Fruit fly (Drosophila melanogaster) whole organism, prepupa: ENCODE results near the gene Ptpmeg2.

Source experiments
- CG11762 ChIP-seq: fragments of 200-800 bp; sonication (Bioruptor generic); optimal IDR thresholded peaks from 3 replicates; lab custom pipeline; 2016; ENCODE audit warnings: missing biosample characterization, missing genetic modification characterization; ENCODE audit not compliant: insufficient read depth
- CG15336 ChIP-seq: fragments of 200-800 bp; sonication (Bioruptor generic); IDR thresholded peaks from 2 replicates; pipeline ENCODE4 v1.3.6; 2022; ENCODE audit warnings: missing biosample characterization, missing genetic modification characterization
- CG3032 ChIP-seq: fragments of 200-800 bp; optimal IDR thresholded peaks from 2 replicates; lab custom pipeline; 2019; ENCODE audit warnings: missing biosample characterization, mild to moderate bottlenecking, missing genetic modification characterization, moderate library complexity
- CG31627 ChIP-seq: fragments of 200-800 bp; sonication (Bioruptor generic); optimal IDR thresholded peaks from 3 replicates; lab custom pipeline; 2016; ENCODE audit warnings: missing biosample characterization, missing genetic modification characterization
- CG32006 ChIP-seq: fragments of 200-800 bp; sonication (Bioruptor generic); optimal IDR thresholded peaks from 3 replicates; lab custom pipeline; 2017; ENCODE audit warnings: missing biosample characterization, mild to moderate bottlenecking, missing genetic modification characterization
- CG34406 ChIP-seq: fragments of 200-800 bp; sonication (Bioruptor generic); optimal IDR thresholded peaks from 3 replicates; lab custom pipeline; 2016; ENCODE audit warnings: missing biosample characterization, missing genetic modification characterization
- CG6163 ChIP-seq: fragments of 200-800 bp; sonication (Bioruptor generic); IDR thresholded peaks from 3 replicates; pipeline ENCODE4 v1.3.6; 2022; ENCODE audit warnings: missing biosample characterization, missing genetic modification characterization
- CG8119 ChIP-seq: fragments of 200-800 bp; sonication (Bioruptor generic); IDR thresholded peaks from 3 replicates; pipeline ENCODE4 v1.3.6; 2022; ENCODE audit warnings: missing biosample characterization, missing genetic modification characterization
- CG8632 ChIP-seq: fragments of 200-800 bp; sonication (Bioruptor generic); optimal IDR thresholded peaks from 3 replicates; lab custom pipeline; 2016; ENCODE audit warnings: missing biosample characterization, missing genetic modification characterization
- CG9139 ChIP-seq: fragments of 200-800 bp; sonication (Bioruptor generic); optimal IDR thresholded peaks from 3 replicates; lab custom pipeline; 2017; ENCODE audit warnings: missing biosample characterization, mild to moderate bottlenecking, missing genetic modification characterization
- Eip75B ChIP-seq: fragments of 200-800 bp; sonication (Bioruptor generic); optimal IDR thresholded peaks from 3 replicates; lab custom pipeline; 2016; ENCODE audit warnings: missing biosample characterization, missing genetic modification characterization
- Eip78C ChIP-seq: fragments of 200-800 bp; sonication (Bioruptor generic); peaks from one replicate; lab custom pipeline; 2016; ENCODE audit warnings: missing biosample characterization, missing genetic modification characterization
- Eip93F ChIP-seq: fragments of 200-800 bp; sonication (Bioruptor generic); optimal IDR thresholded peaks from 2 replicates; lab custom pipeline; 2016; ENCODE audit warnings: missing biosample characterization, mild to moderate bottlenecking, missing genetic modification characterization
- Ets96B ChIP-seq: fragments of 200-800 bp; optimal IDR thresholded peaks from 2 replicates; lab custom pipeline; 2019; ENCODE audit warnings: missing biosample characterization, mild to moderate bottlenecking, missing genetic modification characterization, moderate library complexity
- Gug ChIP-seq: fragments of 200-800 bp; sonication (Bioruptor generic); IDR thresholded peaks from 2 replicates; pipeline ENCODE4 v1.3.6; 2022; ENCODE audit warnings: missing biosample characterization, missing genetic modification characterization
- Hr38 ChIP-seq: sonication (Bioruptor generic); optimal IDR thresholded peaks from 2 replicates; lab custom pipeline; 2016; ENCODE audit warnings: missing biosample characterization, missing genetic modification characterization
- Hr39 ChIP-seq: fragments of 200-800 bp; sonication (Bioruptor generic); optimal IDR thresholded peaks from 2 replicates; lab custom pipeline; 2016; ENCODE audit warnings: missing biosample characterization, missing genetic modification characterization
- Lpt ChIP-seq: fragments of 200-800 bp; sonication (Bioruptor generic); optimal IDR thresholded peaks from 3 replicates; lab custom pipeline; 2016; ENCODE audit warnings: missing biosample characterization, missing genetic modification characterization
- OdsH ChIP-seq: fragments of 200-800 bp; sonication (Bioruptor generic); optimal IDR thresholded peaks from 3 replicates; lab custom pipeline; 2016; ENCODE audit warnings: missing biosample characterization, missing genetic modification characterization
- Smox ChIP-seq: fragments of 200-800 bp; sonication (Bioruptor generic); optimal IDR thresholded peaks from 3 replicates; lab custom pipeline; 2016; ENCODE audit warnings: missing biosample characterization, missing genetic modification characterization
- Sox102F ChIP-seq: fragments of 200-800 bp; sonication (Bioruptor generic); optimal IDR thresholded peaks from 2 replicates; lab custom pipeline; 2016; ENCODE audit warnings: missing biosample characterization, mild to moderate bottlenecking, missing genetic modification characterization
- Sox14 ChIP-seq: fragments of 200-800 bp; sonication (Bioruptor generic); optimal IDR thresholded peaks from 3 replicates; lab custom pipeline; 2016; ENCODE audit warnings: missing biosample characterization, missing genetic modification characterization
- achi ChIP-seq: fragments of 200-800 bp; sonication (Bioruptor generic); optimal IDR thresholded peaks from 3 replicates; lab custom pipeline; 2016; ENCODE audit warnings: missing biosample characterization, missing genetic modification characterization
- acj6 ChIP-seq: fragments of 200-800 bp; sonication (Bioruptor generic); optimal IDR thresholded peaks from 3 replicates; lab custom pipeline; 2016; ENCODE audit warnings: missing biosample characterization, missing genetic modification characterization
- cyc ChIP-seq: fragments of 200-800 bp; sonication (Bioruptor generic); optimal IDR thresholded peaks from 3 replicates; lab custom pipeline; 2016; ENCODE audit warnings: missing biosample characterization, missing genetic modification characterization
- eg ChIP-seq: fragments of 200-800 bp; sonication (Bioruptor generic); IDR thresholded peaks from 3 replicates; pipeline ENCODE4 v1.3.6; 2022; ENCODE audit warnings: missing biosample characterization, missing genetic modification characterization
- esn ChIP-seq: fragments of 200-800 bp; sonication (Bioruptor generic); optimal IDR thresholded peaks from 2 replicates; lab custom pipeline; 2016; ENCODE audit warnings: missing biosample characterization, mild to moderate bottlenecking, missing genetic modification characterization, moderate library complexity
- fd59A ChIP-seq: fragments of 200-800 bp; sonication (Bioruptor generic); optimal IDR thresholded peaks from 2 replicates; lab custom pipeline; 2017; ENCODE audit warnings: missing biosample characterization, mild to moderate bottlenecking, missing genetic modification characterization, missing genetic modification reagents
- lz ChIP-seq: fragments of 200-800 bp; sonication (Bioruptor generic); optimal IDR thresholded peaks from 3 replicates; lab custom pipeline; 2016; ENCODE audit warnings: missing biosample characterization, missing genetic modification characterization
- pdm3 ChIP-seq: fragments of 200-800 bp; sonication (Bioruptor generic); optimal IDR thresholded peaks from 3 replicates; lab custom pipeline; 2016; ENCODE audit warnings: missing biosample characterization, missing genetic modification characterization
- salr ChIP-seq, 2 experiments: fragments of 200-800 bp; sonication (Bioruptor generic); optimal IDR thresholded peaks; 3 replicates each; lab custom pipeline; 2016 to 2018; ENCODE audit warnings: missing biosample characterization in 2 of 2, missing genetic modification characterization in 2 of 2, mild to moderate bottlenecking in 1 of 2
- ss ChIP-seq, 2 experiments: fragments of 200-800 bp; sonication (Bioruptor generic); optimal IDR thresholded peaks; 2 replicates in 1 of 2; 3 replicates in 1 of 2; lab custom pipeline; 2017 to 2018; ENCODE audit warnings: mild to moderate bottlenecking in 2 of 2, missing biosample characterization in 2 of 2, missing genetic modification characterization in 2 of 2, moderate library complexity in 1 of 2
- topi ChIP-seq: fragments of 200-800 bp; sonication (Bioruptor generic); optimal IDR thresholded peaks from 3 replicates; lab custom pipeline; 2016; ENCODE audit warnings: missing biosample characterization, missing genetic modification characterization
- vri ChIP-seq: fragments of 200-800 bp; sonication (Bioruptor generic); optimal IDR thresholded peaks from 3 replicates; lab custom pipeline; 2016; ENCODE audit warnings: missing biosample characterization, mild to moderate bottlenecking, missing genetic modification characterization

Gene Ptpmeg2

DNA sequence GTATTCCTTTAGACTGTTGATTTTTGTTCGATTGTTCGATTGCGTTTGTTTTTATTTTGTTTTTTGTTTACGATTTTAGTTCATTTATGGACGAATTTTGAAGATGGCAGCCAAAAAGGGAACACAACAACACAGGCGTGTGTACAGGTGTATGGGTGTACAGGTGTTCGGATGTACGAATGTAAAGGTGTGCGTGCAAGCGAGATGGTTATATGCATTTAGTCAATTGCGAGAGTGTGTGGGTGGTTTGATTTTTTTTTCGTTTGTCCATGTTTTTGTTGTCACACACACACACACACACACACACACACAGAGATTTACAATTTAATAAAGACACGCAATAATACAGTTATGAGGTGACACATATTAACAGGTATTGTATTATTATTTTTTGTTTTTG lies 16.0 kb upstream of the Ptpmeg2 start:
- TF ChIP-seq esn (GFP tag; lab: Kevin White, UChicago) (peak; percentile 10), salr (GFP tag; optimal IDR thresholded peaks at IDR 0.05; lab: Kevin White, UChicago) (no peak), Ets96B (tag; lab: Kevin White, UChicago) (peak; percentile 23), fd59A (GFP tag; lab: Kevin White, UChicago) (no peak), ss (GFP tag; optimal IDR thresholded peaks at IDR 0.05; lab: Kevin White, UChicago) (no peak), Eip78C (peak; percentile 40), Smox (GFP tag; lab: Kevin White, UChicago) (no peak), Lpt (no peak), CG3032 (peak; percentile 2)

DNA sequence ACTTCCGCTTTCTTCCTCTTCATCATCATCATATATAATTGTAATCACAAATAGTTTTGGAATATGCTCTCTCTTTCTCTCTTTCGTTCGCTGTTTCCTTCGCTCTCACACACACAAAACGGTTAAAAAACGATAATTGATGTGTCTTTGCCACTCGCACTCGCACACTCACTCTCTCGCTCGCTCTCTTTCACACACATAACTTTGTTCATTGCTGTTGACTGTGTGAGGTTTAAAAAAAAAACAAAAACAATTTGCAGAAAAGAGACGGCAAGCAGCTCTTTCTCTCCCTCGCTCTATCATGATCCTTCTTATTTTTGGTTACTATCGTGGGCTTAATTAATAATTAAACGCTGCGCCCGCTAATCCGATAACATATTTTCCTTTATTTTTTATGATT lies 7.5 kb upstream of the Ptpmeg2 start:
- no peak for TF ChIP-seq topi (GFP tag; lab: Kevin White, UChicago)
- TF ChIP-seq lz (GFP tag; lab: Kevin White, UChicago): no peak
- TF ChIP-seq Eip78C: peak; percentile 50

DNA sequence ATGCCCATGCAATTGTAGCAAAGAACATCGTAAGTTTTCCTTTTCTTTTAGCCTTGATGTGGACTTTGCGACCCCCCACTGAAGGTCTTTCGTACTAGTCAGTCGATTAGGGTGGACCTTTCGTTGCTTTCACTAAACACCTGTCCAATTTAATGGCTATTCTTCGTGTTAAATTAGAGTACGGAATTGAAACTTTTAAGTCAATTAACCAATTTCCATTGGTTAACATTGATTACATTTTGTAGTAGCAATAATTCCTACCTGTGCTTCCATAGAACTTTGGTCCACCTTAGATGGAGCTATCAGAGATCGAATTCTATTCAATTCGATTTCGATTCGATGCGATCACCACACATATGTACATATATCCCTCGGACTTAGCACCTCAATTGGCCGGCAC lies 5.5 kb upstream of the Ptpmeg2 start:
- peak; percentile 22 for TF ChIP-seq cyc
- no peak for TF ChIP-seq CG6163 (GFP tag; lab: Robert Waterston, UW)
- peak; percentile 53 for TF ChIP-seq Eip78C
- TF ChIP-seq vri (GFP tag; lab: Kevin White, UChicago): peak; percentile 38
- TF ChIP-seq CG9139: no peak
- TF ChIP-seq lz (GFP tag; lab: Kevin White, UChicago): peak; percentile 20
- peak; percentile 34 for TF ChIP-seq CG34406
- no peak for TF ChIP-seq Gug (GFP tag; lab: Robert Waterston, UW)
- TF ChIP-seq Smox (GFP tag; lab: Kevin White, UChicago): no peak
- peak; percentile 37 for TF ChIP-seq CG31627 (GFP tag; lab: Kevin White, UChicago)
- TF ChIP-seq Sox14 (GFP tag; lab: Kevin White, UChicago): peak; percentile 45
- TF ChIP-seq eg (GFP tag; lab: Robert Waterston, UW): no peak
- peak; percentile 46; the same call in 2 of the 3 replicates for TF ChIP-seq CG8119 (GFP tag; lab: Robert Waterston, UW)
- peak; percentile 20 for TF ChIP-seq achi (GFP tag; lab: Kevin White, UChicago)
- TF ChIP-seq CG15336 (GFP tag; lab: Robert Waterston, UW): peak; percentile 55
- TF ChIP-seq acj6: peak; percentile 4
- no peak for TF ChIP-seq CG11762 (GFP tag; lab: Kevin White, UChicago)
- peak; percentile 55 for TF ChIP-seq Hr39 (GFP tag; lab: Kevin White, UChicago)
- peak; percentile 21 for TF ChIP-seq Sox102F (GFP tag; lab: Kevin White, UChicago)
- TF ChIP-seq CG8632: peak; percentile 17
- TF ChIP-seq OdsH: peak; percentile 30
- TF ChIP-seq esn (GFP tag; lab: Kevin White, UChicago): peak; percentile 59
- TF ChIP-seq topi (GFP tag; lab: Kevin White, UChicago): peak; percentile 9

DNA sequence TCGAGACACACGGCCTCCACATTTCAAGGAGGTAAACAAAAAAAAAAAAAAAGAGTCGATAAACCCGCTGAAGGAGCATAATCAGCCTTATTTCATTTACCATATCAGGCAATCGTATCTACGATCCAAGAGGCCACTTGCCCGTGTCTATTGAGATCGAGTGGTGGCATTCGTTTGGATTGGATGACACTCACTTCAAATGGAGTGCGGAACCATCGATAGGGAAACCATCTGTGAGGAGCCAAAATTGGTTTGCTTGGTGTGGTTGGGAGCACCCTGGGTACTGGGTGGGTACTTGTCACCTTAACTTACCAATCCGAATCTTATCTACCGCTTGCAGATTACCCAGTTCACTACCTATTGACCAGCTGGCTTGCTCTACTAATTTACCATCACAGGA lies 4.7 kb upstream of the Ptpmeg2 start:
- no peak for TF ChIP-seq CG6163 (GFP tag; lab: Robert Waterston, UW)
- TF ChIP-seq Eip75B: no peak
- no peak for TF ChIP-seq CG34406
- TF ChIP-seq CG32006 (GFP tag; lab: Kevin White, UChicago): no peak
- TF ChIP-seq Hr38: no peak
- TF ChIP-seq pdm3 (GFP tag; lab: Kevin White, UChicago): no peak
- TF ChIP-seq CG11762 (GFP tag; lab: Kevin White, UChicago): no peak
- no peak for TF ChIP-seq cyc

DNA sequence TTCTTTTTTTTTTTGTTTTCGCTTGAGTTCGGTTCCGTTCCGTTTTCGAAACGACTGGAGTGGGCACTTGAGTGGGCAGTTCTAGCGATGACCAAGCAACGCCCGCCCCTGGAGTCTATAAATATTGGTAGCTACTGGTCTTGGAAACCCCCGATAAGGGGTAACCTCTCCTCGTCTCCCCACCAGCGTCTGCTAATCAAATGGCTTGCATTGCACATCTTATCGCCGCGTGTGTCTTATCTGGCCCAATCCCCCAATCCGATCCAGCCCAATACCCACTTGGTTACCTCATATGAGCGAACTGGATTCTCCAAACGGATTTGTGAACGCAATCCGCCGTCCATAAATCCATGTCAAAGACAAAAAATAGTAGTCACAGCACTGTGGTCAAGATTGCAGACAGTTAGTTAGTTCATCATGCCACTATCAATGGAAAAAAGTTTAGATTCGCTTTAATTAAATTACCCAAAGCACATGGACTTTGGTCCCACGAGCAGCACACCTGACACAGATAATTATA lies 3.9 kb upstream of the Ptpmeg2 start, which contains the start of gene CG3106:
CG3106 (minus strand) TSS at position 107 of the 520 bp plus-strand sequence.
- TF ChIP-seq vri (GFP tag; lab: Kevin White, UChicago) (peak; percentile 86), Eip93F (GFP tag; lab: Kevin White, UChicago) (peak; percentile 23), Ets96B (tag; lab: Kevin White, UChicago) (no peak)
